Worm (Caenorhabditis elegans) whole organism, L1 larva: ENCODE data around the gene ZK666.15.

Experiments used
- C34B4.2 ChIP-seq: sonication (generic microtip); optimal IDR thresholded peaks from 2 replicates; lab custom pipeline; 2017; ENCODE audit warnings: mild to moderate bottlenecking, missing genetic modification characterization, missing compliant biosample characterization
- F16B12.6 ChIP-seq: fragments of 150-350 bp; optimal IDR thresholded peaks from 2 replicates; lab custom pipeline; 2014; ENCODE audit warnings: missing biosample characterization, missing genetic modification characterization
- Y116A8C.19 ChIP-seq: sonication (generic microtip); optimal IDR thresholded peaks from 2 replicates; lab custom pipeline; 2016; ENCODE audit warnings: missing compliant biosample characterization, missing genetic modification characterization, borderline replicate concordance
- aha-1 ChIP-seq: fragments of 150-350 bp; optimal IDR thresholded peaks from 2 replicates; lab custom pipeline; 2014; ENCODE audit warnings: missing biosample characterization, missing genetic modification characterization
- alr-1 ChIP-seq: fragments of 200-800 bp; sonication (Bioruptor generic); optimal IDR thresholded peaks from 2 replicates; lab custom pipeline; 2018; ENCODE audit warnings: borderline replicate concordance, mild to moderate bottlenecking, missing genetic modification characterization, missing compliant biosample characterization
- ama-1 ChIP-seq: fragments of 150-350 bp; optimal IDR thresholded peaks from 2 replicates; lab custom pipeline; 2014
- blmp-1 ChIP-seq: fragments of 150-350 bp; optimal IDR thresholded peaks from 2 replicates; lab custom pipeline; 2014; ENCODE audit warnings: missing biosample characterization, missing genetic modification characterization
- ceh-8 ChIP-seq: fragments of 200-800 bp; sonication (Bioruptor generic); optimal IDR thresholded peaks from 2 replicates; lab custom pipeline; 2018; ENCODE audit warnings: mild to moderate bottlenecking, missing genetic modification characterization, moderate library complexity, missing compliant biosample characterization
- efl-1 ChIP-seq, 4 experiments: fragments of 150-350 bp; optimal IDR thresholded peaks in 3 of 4; peaks in 1 of 4; 1 replicate in 1 of 4; 2 replicates in 3 of 4; lab custom pipeline; 2014; ENCODE audit warnings: missing biosample characterization in 2 of 4, missing genetic modification characterization in 2 of 4, missing genetic modification reagents in 2 of 4
- egl-27 ChIP-seq, 2 experiments: fragments of 150-350 bp in 1 of 2; sonication (generic microtip); optimal IDR thresholded peaks; 3 replicates each; lab custom pipeline; 2017 to 2018; ENCODE audit warnings: missing biosample characterization in 2 of 2, missing genetic modification characterization in 2 of 2, missing genetic modification reagents in 2 of 2
- elt-2 ChIP-seq: sonication (generic microtip); optimal IDR thresholded peaks from 2 replicates; lab custom pipeline; 2016; ENCODE audit warnings: missing genetic modification characterization, mild to moderate bottlenecking, inconsistent platforms, missing compliant biosample characterization, missing genetic modification reagents
- ets-5 ChIP-seq: fragments of 200-800 bp; sonication (Bioruptor generic); IDR thresholded peaks from 2 replicates; pipeline ENCODE4 v1.3.6; 2022; ENCODE audit warnings: missing genetic modification characterization, missing compliant biosample characterization
- fkh-10 ChIP-seq: sonication (generic microtip); optimal IDR thresholded peaks from 2 replicates; lab custom pipeline; 2017; ENCODE audit warnings: missing biosample characterization, missing genetic modification reagents, missing genetic modification characterization
- fkh-8 ChIP-seq: sonication (generic microtip); optimal IDR thresholded peaks from 2 replicates; lab custom pipeline; 2016; ENCODE audit warnings: mild to moderate bottlenecking, missing genetic modification characterization, missing compliant biosample characterization
- fos-1 ChIP-seq: fragments of 150-350 bp; optimal IDR thresholded peaks from 2 replicates; lab custom pipeline; 2014; ENCODE audit warnings: missing biosample characterization, missing genetic modification characterization
- grh-1 ChIP-seq: fragments of 200-800 bp; sonication (Bioruptor generic); IDR thresholded peaks from 2 replicates; pipeline ENCODE4 v1.3.6; 2022; ENCODE audit warnings: missing genetic modification reagents, missing genetic modification characterization, missing compliant biosample characterization
- hlh-17 ChIP-seq: fragments of 200-800 bp; sonication (Bioruptor generic); optimal IDR thresholded peaks from 2 replicates; lab custom pipeline; 2018; ENCODE audit warnings: missing genetic modification characterization, mild to moderate bottlenecking, missing compliant biosample characterization, moderate library complexity, borderline replicate concordance
- hpl-2 ChIP-seq: fragments of 150-350 bp; optimal IDR thresholded peaks from 2 replicates; lab custom pipeline; 2014; ENCODE audit warnings: missing biosample characterization, missing genetic modification reagents, missing genetic modification characterization
- lin-13 ChIP-seq: fragments of 150-350 bp; optimal IDR thresholded peaks from 2 replicates; lab custom pipeline; 2014; ENCODE audit warnings: missing biosample characterization, missing genetic modification reagents, missing genetic modification characterization
- lin-14 ChIP-seq: fragments of 200-800 bp; sonication (Bioruptor generic); optimal IDR thresholded peaks from 2 replicates; lab custom pipeline; 2018; ENCODE audit warnings: mild to moderate bottlenecking, missing genetic modification characterization, moderate library complexity, missing compliant biosample characterization
- lin-15B ChIP-seq: fragments of 150-350 bp; sonication (generic microtip); optimal IDR thresholded peaks from 3 replicates; lab custom pipeline; 2014; ENCODE audit warnings: missing biosample characterization, missing genetic modification characterization
- lin-35 ChIP-seq, 2 experiments: fragments of 150-350 bp; optimal IDR thresholded peaks; 2 replicates each; lab custom pipeline; 2014; ENCODE audit warnings: missing biosample characterization in 2 of 2, missing genetic modification characterization in 2 of 2, missing genetic modification reagents in 2 of 2
- lir-3 ChIP-seq: sonication (generic microtip); optimal IDR thresholded peaks from 2 replicates; lab custom pipeline; 2016; ENCODE audit warnings: mild to moderate bottlenecking, missing genetic modification characterization, moderate library complexity, missing compliant biosample characterization; ENCODE audit not compliant: poor library complexity
- lsy-2 ChIP-seq, 2 experiments: fragments of 150-350 bp; optimal IDR thresholded peaks; 2 replicates each; lab custom pipeline; 2014; ENCODE audit warnings: missing biosample characterization in 2 of 2, missing genetic modification characterization in 2 of 2
- mab-9 ChIP-seq: fragments of 200-800 bp; sonication (Bioruptor generic); IDR thresholded peaks from 2 replicates; pipeline ENCODE4 v1.3.6; 2022; ENCODE audit warnings: missing genetic modification reagents, missing genetic modification characterization, missing compliant biosample characterization
- mef-2 ChIP-seq: fragments of 150-350 bp; optimal IDR thresholded peaks from 2 replicates; lab custom pipeline; 2014; ENCODE audit warnings: missing biosample characterization, missing genetic modification characterization
- nhr-11 ChIP-seq: fragments of 150-350 bp; optimal IDR thresholded peaks from 2 replicates; lab custom pipeline; 2014; ENCODE audit warnings: missing biosample characterization, missing genetic modification characterization
- nhr-19 ChIP-seq: fragments of 200-800 bp; sonication (Bioruptor generic); conservative IDR thresholded peaks from 2 replicates; pipeline ENCODE4 v1.3.6; 2022; ENCODE audit warnings: missing genetic modification characterization, missing compliant biosample characterization
- nhr-47 ChIP-seq: sonication (generic microtip); optimal IDR thresholded peaks from 2 replicates; lab custom pipeline; 2016; ENCODE audit warnings: mild to moderate bottlenecking, missing genetic modification characterization, moderate library complexity, missing compliant biosample characterization
- nhr-71 ChIP-seq: sonication (generic microtip); optimal IDR thresholded peaks from 2 replicates; lab custom pipeline; 2016; ENCODE audit warnings: mild to moderate bottlenecking, missing genetic modification characterization, moderate library complexity, missing compliant biosample characterization
- nhr-76 ChIP-seq: sonication (generic microtip); optimal IDR thresholded peaks from 2 replicates; lab custom pipeline; 2017; ENCODE audit warnings: missing biosample characterization, missing genetic modification characterization
- nhr-85 ChIP-seq: sonication (generic microtip); peaks from one replicate; lab custom pipeline; 2016; ENCODE audit warnings: missing genetic modification characterization, inconsistent platforms, missing compliant biosample characterization
- nhr-90 ChIP-seq: sonication (generic microtip); optimal IDR thresholded peaks from 2 replicates; lab custom pipeline; 2016; ENCODE audit warnings: mild to moderate bottlenecking, missing genetic modification characterization, missing compliant biosample characterization; ENCODE audit not compliant: poor library complexity
- pag-3 ChIP-seq: sonication (generic microtip); optimal IDR thresholded peaks from 2 replicates; lab custom pipeline; 2017; ENCODE audit warnings: missing genetic modification characterization, mild to moderate bottlenecking, missing compliant biosample characterization, antibody characterized with exemption, borderline replicate concordance; ENCODE audit not compliant: insufficient read depth
- rnt-1 ChIP-seq: sonication (generic microtip); optimal IDR thresholded peaks from 2 replicates; lab custom pipeline; 2016; ENCODE audit warnings: mild to moderate bottlenecking, missing genetic modification characterization, moderate library complexity, missing compliant biosample characterization
- skn-1 ChIP-seq: fragments of 150-350 bp; optimal IDR thresholded peaks from 2 replicates; lab custom pipeline; 2014; ENCODE audit warnings: missing biosample characterization, missing genetic modification characterization
- snpc-4 ChIP-seq: fragments of 150-350 bp; optimal IDR thresholded peaks from 2 replicates; lab custom pipeline; 2014; ENCODE audit warnings: missing biosample characterization, missing genetic modification characterization
- snu-23 ChIP-seq: sonication (generic microtip); optimal IDR thresholded peaks from 2 replicates; lab custom pipeline; 2016; ENCODE audit warnings: missing genetic modification characterization, missing compliant biosample characterization
- swsn-7 ChIP-seq: sonication (generic microtip); optimal IDR thresholded peaks from 2 replicates; lab custom pipeline; 2016; ENCODE audit warnings: missing genetic modification characterization, missing compliant biosample characterization
- tbx-2 ChIP-seq: sonication (generic microtip); optimal IDR thresholded peaks from 2 replicates; lab custom pipeline; 2016; ENCODE audit warnings: missing genetic modification characterization, missing compliant biosample characterization
- tlp-1 ChIP-seq: fragments of 150-350 bp; optimal IDR thresholded peaks from 2 replicates; lab custom pipeline; 2014; ENCODE audit warnings: missing biosample characterization, missing genetic modification characterization
- xbp-1 ChIP-seq: sonication (generic microtip); optimal IDR thresholded peaks from 2 replicates; lab custom pipeline; 2016; ENCODE audit warnings: missing genetic modification characterization, missing compliant biosample characterization
- zag-1 ChIP-seq: fragments of 150-350 bp; optimal IDR thresholded peaks from 2 replicates; lab custom pipeline; 2014; ENCODE audit warnings: missing biosample characterization, missing genetic modification characterization

The ZK666.15 gene

DNA sequence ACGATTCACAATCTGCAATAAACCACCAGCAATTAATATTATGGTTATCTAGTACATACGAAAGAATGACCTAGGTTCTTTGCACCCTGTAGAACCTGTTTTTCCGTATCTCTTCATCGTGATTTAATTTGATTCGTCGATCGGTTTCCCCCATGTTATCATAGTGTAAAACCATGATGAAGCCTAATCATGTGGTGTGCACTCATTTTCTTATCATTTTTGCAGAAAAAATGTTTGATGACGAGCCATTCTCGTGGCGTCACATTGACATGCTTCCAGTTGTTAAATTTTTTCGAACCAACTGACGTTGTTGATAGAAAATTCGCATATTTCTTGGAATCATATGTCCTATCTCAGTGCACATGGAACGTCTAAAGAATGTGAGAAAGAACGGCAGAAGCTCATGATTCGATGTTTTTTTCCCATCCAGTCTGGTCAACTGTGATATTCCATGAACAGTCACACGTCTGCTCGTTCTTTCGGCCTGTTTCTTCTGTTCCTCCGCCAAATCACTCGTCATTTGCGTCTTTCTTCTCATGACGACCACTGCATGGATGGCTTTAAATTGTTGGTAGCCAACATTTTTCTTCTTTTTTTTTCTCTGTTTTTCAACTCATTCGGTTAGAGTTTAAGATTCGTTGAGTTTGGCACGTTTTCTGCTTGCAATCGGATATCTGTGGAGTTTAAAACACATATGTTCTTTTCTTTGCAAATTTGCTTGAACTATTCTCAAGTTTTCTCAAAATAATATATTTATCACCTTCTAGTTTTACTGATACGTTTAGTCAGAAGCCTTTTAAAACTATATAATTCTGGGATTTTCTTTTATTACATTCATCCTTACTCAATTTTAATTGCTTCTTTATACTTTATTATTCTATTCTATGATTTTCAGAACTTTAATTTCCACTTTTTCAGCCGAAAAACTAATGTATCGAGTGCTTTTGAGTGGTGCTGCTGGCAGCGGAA lies 39.2 kb upstream of the ZK666.15 start, which contains the start of gene ZK673.2 (continued):
- TF ChIP-seq lin-14 (peak; percentile 64), fkh-10 (GFP tag; lab: Kevin White, UChicago) (no peak), tlp-1 (tag; lab: Kevin White, UChicago) (no peak), skn-1 (tag; lab: Kevin White, UChicago) (no peak), fkh-8 (tag; lab: Kevin White, UChicago) (peak; percentile 29), efl-1 (optimal IDR thresholded peaks at IDR 0.05; lab: Kevin White, UChicago) (no peak), efl-1 (GFP tag; optimal IDR thresholded peaks at IDR 0.05 in 1 of 2; lab: Kevin White, UChicago) (peak; percentile 7 to 93), nhr-19 (GFP tag; lab: Robert Waterston, UW) (peak; percentile 45; the same call in 1 of the 2 replicates), ceh-8 (GFP tag; lab: Kevin White, UChicago) (no peak), nhr-76 (tag; lab: Kevin White, UChicago) (no peak), nhr-71 (peak; percentile 75), ets-5 (GFP tag; lab: Robert Waterston, UW) (no peak), xbp-1 (no peak), hpl-2 (no peak), pag-3 (no peak), grh-1 (GFP tag; lab: Robert Waterston, UW) (peak; percentile 72), swsn-7 (tag; lab: Kevin White, UChicago) (no peak), zag-1 (tag; lab: Kevin White, UChicago) (no peak), Y116A8C.19 (tag; lab: Kevin White, UChicago) (no peak), mef-2 (no peak), mab-9 (GFP tag; lab: Robert Waterston, UW) (no peak), nhr-85 (tag; lab: Kevin White, UChicago) (peak; percentile 94), snpc-4 (tag; lab: Kevin White, UChicago) (no peak), lin-15B (tag; lab: Kevin White, UChicago) (no peak), aha-1 (tag; lab: Kevin White, UChicago) (no peak), C34B4.2 (tag; lab: Kevin White, UChicago) (peak; percentile 3), lin-13 (GFP tag; lab: Kevin White, UChicago) (peak; percentile 21), rnt-1 (tag; lab: Kevin White, UChicago) (peak; percentile 3), nhr-11 (peak; percentile 32), alr-1 (tag; lab: Kevin White, UChicago) (no peak), lin-35 (GFP tag; optimal IDR thresholded peaks at IDR 0.05; lab: Kevin White, UChicago) (peak in 1 of 2 experiments; percentile 51)

DNA sequence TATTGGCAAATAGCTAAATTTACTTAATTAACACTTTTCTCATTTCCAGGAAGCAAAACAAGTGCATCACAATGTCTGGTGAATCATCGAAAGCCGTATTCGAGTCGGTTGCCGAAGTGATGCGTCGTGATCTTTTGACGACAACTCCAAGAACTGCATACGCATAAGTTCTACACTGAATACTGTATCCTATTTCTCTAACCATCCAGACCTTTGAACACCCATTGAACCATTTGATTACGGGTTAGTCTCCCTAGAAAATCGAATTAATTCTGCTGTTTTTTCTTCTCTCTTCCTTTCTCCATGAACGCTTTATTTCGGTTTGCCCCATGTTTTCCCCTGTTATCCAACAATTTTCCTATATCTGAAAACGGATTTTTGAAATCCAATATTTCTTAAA lies 37.1 kb upstream of the ZK666.15 start, which contains the start of gene lin-56:
TSS of gene lin-56 (plus strand) at position 301 of the 400 bp plus-strand sequence.
- TF ChIP-seq hlh-17 (GFP tag; lab: Kevin White, UChicago), result no peak
- TF ChIP-seq nhr-85 (tag; lab: Kevin White, UChicago), result no peak
- TF ChIP-seq C34B4.2 (tag; lab: Kevin White, UChicago), result no peak
- no peak for TF ChIP-seq mab-9 (GFP tag; lab: Robert Waterston, UW)
- no peak for TF ChIP-seq mef-2
- TF ChIP-seq fos-1 (tag; lab: Kevin White, UChicago), result no peak
- no peak for TF ChIP-seq nhr-19 (GFP tag; lab: Robert Waterston, UW)
- TF ChIP-seq tbx-2, result no peak

DNA sequence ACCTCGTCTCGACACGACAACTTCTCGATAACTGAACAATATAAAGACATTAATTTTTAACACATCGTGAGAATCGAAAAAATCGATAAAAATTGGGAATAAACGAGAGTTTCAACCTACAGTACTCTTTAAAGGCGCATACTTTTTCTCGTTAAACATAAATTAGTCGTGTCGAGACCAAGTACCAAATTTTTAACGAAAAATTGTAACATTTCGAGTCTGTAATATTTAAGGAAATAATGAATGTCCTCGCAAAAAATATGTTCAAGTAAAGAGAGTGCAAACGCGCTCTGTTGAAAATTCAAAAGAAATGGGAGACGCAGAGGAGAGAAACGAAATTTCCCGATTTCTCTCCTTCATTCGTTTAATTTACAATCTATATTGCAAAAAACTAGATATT lies 36.5 kb upstream of the ZK666.15 start:
- peak in 1 of 2 experiments; percentile 12 for TF ChIP-seq efl-1 (optimal IDR thresholded peaks at IDR 0.05; lab: Kevin White, UChicago)
- peak in 1 of 2 experiments; percentile 18 for TF ChIP-seq efl-1 (GFP tag; optimal IDR thresholded peaks at IDR 0.05 in 1 of 2; lab: Kevin White, UChicago)
- TF ChIP-seq nhr-85 (tag; lab: Kevin White, UChicago), result peak; percentile 12
- TF ChIP-seq snu-23 (GFP tag; lab: Kevin White, UChicago), result peak; percentile 30
- peak; percentile 35 for TF ChIP-seq nhr-90 (tag; lab: Kevin White, UChicago)
- TF ChIP-seq F16B12.6, result no peak
- TF ChIP-seq lsy-2 (tag; optimal IDR thresholded peaks at IDR 0.05; lab: Kevin White, UChicago), result peak in 1 of 2 experiments; percentile 18
- TF ChIP-seq lin-35 (GFP tag; optimal IDR thresholded peaks at IDR 0.05; lab: Kevin White, UChicago), result peak in 1 of 2 experiments; percentile 22
- peak; percentile 69 for TF ChIP-seq ama-1 (lab: Kevin White, UChicago)
- peak; percentile 27 for TF ChIP-seq nhr-71
- peak; percentile 37 for TF ChIP-seq elt-2
- peak; percentile 11 for TF ChIP-seq blmp-1 (tag; lab: Kevin White, UChicago)
- TF ChIP-seq mab-9 (GFP tag; lab: Robert Waterston, UW), result no peak
- peak; percentile 11 for TF ChIP-seq tbx-2
- no peak for TF ChIP-seq lir-3 (tag; lab: Kevin White, UChicago)
- no peak for TF ChIP-seq grh-1 (GFP tag; lab: Robert Waterston, UW)
- no peak for TF ChIP-seq egl-27 (tag; optimal IDR thresholded peaks at IDR 0.05; lab: Kevin White, UChicago)
- TF ChIP-seq nhr-47 (tag; lab: Kevin White, UChicago), result peak; percentile 10
- TF ChIP-seq xbp-1, result no peak
